Worm (Caenorhabditis elegans): ENCODE measurements around the gene irld-49.

ce11 chrII:2921860-2922259, 22.1 kb upstream of the irld-49 start:
- TF ChIP-seq nfya-1 (tag; optimal IDR thresholded peaks at IDR 0.05; ENCODE audit: borderline replicate concordance, insufficient read depth) (no peak), ceh-27 (GFP tag; optimal IDR thresholded peaks at IDR 0.05) (no peak), ama-1 (optimal IDR thresholded peaks at IDR 0.05) (no peak), ama-1 (GFP tag; optimal IDR thresholded peaks at IDR 0.05) (no peak), attf-5 (GFP tag; optimal IDR thresholded peaks at IDR 0.05) (no peak), F52B5.7 (tag; optimal IDR thresholded peaks at IDR 0.05) (no peak), pha-4 (tag; optimal IDR thresholded peaks at IDR 0.05) (no peak), let-607 (tag; optimal IDR thresholded peaks at IDR 0.05) (no peak), zim-3 (tag; optimal IDR thresholded peaks at IDR 0.05) (no peak), atf-7 (tag; optimal IDR thresholded peaks at IDR 0.05) (no peak)
